Worm (Caenorhabditis elegans) whole organism, young adult: ENCODE measurements around the gene pcp-2.

Experiments
- D2030.7 ChIP-seq: fragments of 200-800 bp; sonication (Bioruptor generic); IDR thresholded peaks from 2 replicates; pipeline ENCODE4 v1.3.6; 2022; ENCODE audit warnings: missing genetic modification reagents, missing genetic modification characterization, missing compliant biosample characterization
- ets-4 ChIP-seq: fragments of 200-800 bp; sonication (Bioruptor generic); optimal IDR thresholded peaks from 2 replicates; lab custom pipeline; 2018; ENCODE audit warnings: mild to moderate bottlenecking, missing genetic modification characterization, missing compliant biosample characterization
- nhr-80 ChIP-seq: sonication (generic microtip); optimal IDR thresholded peaks from 2 replicates; lab custom pipeline; 2016; ENCODE audit warnings: missing genetic modification characterization, missing compliant biosample characterization
- snpc-4 ChIP-seq, 5 experiments: fragments of 150-350 bp in 1 of 5; sonication (generic microtip) in 4 of 5; optimal IDR thresholded peaks; 2 replicates each; lab custom pipeline; 2014 to 2018; ENCODE audit warnings: missing genetic modification characterization in 5 of 5, missing biosample characterization in 3 of 5, antibody characterized with exemption in 2 of 5, mild to moderate bottlenecking in 2 of 5, missing compliant biosample characterization in 2 of 5, missing genotype in 2 of 5, moderate library complexity in 2 of 5, missing genetic modification reagents in 1 of 5
- unc-130 ChIP-seq: sonication (generic microtip); optimal IDR thresholded peaks from 2 replicates; lab custom pipeline; 2016; ENCODE audit warnings: missing genetic modification reagents, missing genetic modification characterization, missing compliant biosample characterization

The pcp-2 gene

DNA sequence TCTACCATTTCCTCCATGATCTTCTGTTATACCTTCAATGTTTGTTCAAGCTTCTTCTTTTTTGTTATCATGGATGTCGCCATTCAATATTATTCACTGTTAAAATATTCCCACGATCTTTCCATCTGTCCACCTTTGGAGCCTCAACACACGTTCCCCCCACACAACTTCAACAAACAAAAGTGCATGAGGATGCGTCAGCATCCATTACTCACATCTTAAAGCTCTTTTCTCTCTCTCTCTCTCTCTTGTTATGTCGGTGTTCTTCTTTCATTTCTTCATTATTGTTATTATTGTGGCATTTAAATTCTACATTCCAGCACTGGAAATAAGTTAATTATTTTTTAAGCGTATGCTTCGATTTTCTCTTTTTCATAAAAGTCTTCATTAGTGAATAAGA lies 50.8 kb downstream of the pcp-2 start:
- TF ChIP-seq snpc-4 (GFP tag; optimal IDR thresholded peaks at IDR 0.05; lab: Kevin White, UChicago) (no peak), snpc-4 (tag; optimal IDR thresholded peaks at IDR 0.05; lab: Kevin White, UChicago) (no peak), unc-130 (no peak)
- TF ChIP-seq, all 124 proteins: peak for 0

DNA sequence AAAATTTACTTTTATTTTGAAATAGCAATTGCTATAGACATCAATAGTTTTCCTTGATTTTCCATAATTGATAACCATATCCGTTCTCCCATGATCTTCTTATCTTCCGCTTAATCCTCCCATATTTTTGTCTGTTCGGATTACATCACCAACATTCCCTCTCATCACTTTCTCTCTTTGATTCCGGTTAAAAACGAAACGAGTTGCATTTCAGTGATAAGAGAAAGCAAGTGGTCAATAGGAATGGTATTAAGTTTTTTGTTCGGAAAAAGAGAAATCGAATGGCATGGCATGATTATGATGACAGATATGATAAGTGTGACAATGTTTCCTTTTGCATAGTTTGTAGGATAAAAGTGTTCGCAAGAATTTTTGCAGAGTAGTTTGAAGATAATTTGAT lies 52.9 kb downstream of the pcp-2 start:
- TF ChIP-seq D2030.7 (GFP tag; lab: Robert Waterston, UW) (no peak), nhr-80 (peak; percentile 85), ets-4 (peak; percentile 46)
